Worm (Caenorhabditis elegans) whole organism, L1 larva: Measurements from ENCODE around the gene Y45F10C.2.
"Not testable (repeated sequence)": the region's sequence is repeated elsewhere in the genome, so short reads cannot be mapped to it uniquely, and the experiment has no call there.

Experiments used
- C34B4.2 ChIP-seq: sonication (generic microtip); optimal IDR thresholded peaks from 2 replicates; lab custom pipeline; 2017; ENCODE audit warnings: mild to moderate bottlenecking, missing genetic modification characterization, missing compliant biosample characterization
- F16B12.6 ChIP-seq: fragments of 150-350 bp; optimal IDR thresholded peaks from 2 replicates; lab custom pipeline; 2014; ENCODE audit warnings: missing biosample characterization, missing genetic modification characterization
- Y116A8C.19 ChIP-seq: sonication (generic microtip); optimal IDR thresholded peaks from 2 replicates; lab custom pipeline; 2016; ENCODE audit warnings: missing compliant biosample characterization, missing genetic modification characterization, borderline replicate concordance
- aha-1 ChIP-seq: fragments of 150-350 bp; optimal IDR thresholded peaks from 2 replicates; lab custom pipeline; 2014; ENCODE audit warnings: missing biosample characterization, missing genetic modification characterization
- alr-1 ChIP-seq: fragments of 200-800 bp; sonication (Bioruptor generic); optimal IDR thresholded peaks from 2 replicates; lab custom pipeline; 2018; ENCODE audit warnings: borderline replicate concordance, mild to moderate bottlenecking, missing genetic modification characterization, missing compliant biosample characterization
- ceh-63 ChIP-seq: fragments of 200-800 bp; sonication (Bioruptor generic); optimal IDR thresholded peaks from 2 replicates; lab custom pipeline; 2018; ENCODE audit warnings: mild to moderate bottlenecking, missing genetic modification characterization, missing compliant biosample characterization
- ceh-82 ChIP-seq, 3 experiments: fragments of 150-350 bp in 1 of 3; sonication (generic microtip) in 2 of 3; optimal IDR thresholded peaks; 2 replicates each; lab custom pipeline; 2014 to 2017; ENCODE audit warnings: missing biosample characterization in 3 of 3, missing genetic modification characterization in 3 of 3
- ceh-88 ChIP-seq: fragments of 200-800 bp; sonication (Bioruptor generic); IDR thresholded peaks from 2 replicates; pipeline ENCODE4 v1.3.6; 2022; ENCODE audit warnings: missing genetic modification characterization, missing compliant biosample characterization
- ceh-90 ChIP-seq: sonication (generic microtip); optimal IDR thresholded peaks from 2 replicates; lab custom pipeline; 2016; ENCODE audit warnings: missing genetic modification characterization, missing compliant biosample characterization
- dsc-1 ChIP-seq: sonication (generic microtip); optimal IDR thresholded peaks from 2 replicates; lab custom pipeline; 2016; ENCODE audit warnings: mild to moderate bottlenecking, missing genetic modification characterization, missing compliant biosample characterization
- efl-1 ChIP-seq, 4 experiments: fragments of 150-350 bp; optimal IDR thresholded peaks in 3 of 4; peaks in 1 of 4; 1 replicate in 1 of 4; 2 replicates in 3 of 4; lab custom pipeline; 2014; ENCODE audit warnings: missing biosample characterization in 2 of 4, missing genetic modification characterization in 2 of 4, missing genetic modification reagents in 2 of 4
- egl-27 ChIP-seq, 2 experiments: fragments of 150-350 bp in 1 of 2; sonication (generic microtip); optimal IDR thresholded peaks; 3 replicates each; lab custom pipeline; 2017 to 2018; ENCODE audit warnings: missing biosample characterization in 2 of 2, missing genetic modification characterization in 2 of 2, missing genetic modification reagents in 2 of 2
- elt-2 ChIP-seq: sonication (generic microtip); optimal IDR thresholded peaks from 2 replicates; lab custom pipeline; 2016; ENCODE audit warnings: missing genetic modification characterization, mild to moderate bottlenecking, inconsistent platforms, missing compliant biosample characterization, missing genetic modification reagents
- ets-5 ChIP-seq: fragments of 200-800 bp; sonication (Bioruptor generic); IDR thresholded peaks from 2 replicates; pipeline ENCODE4 v1.3.6; 2022; ENCODE audit warnings: missing genetic modification characterization, missing compliant biosample characterization
- fkh-8 ChIP-seq: sonication (generic microtip); optimal IDR thresholded peaks from 2 replicates; lab custom pipeline; 2016; ENCODE audit warnings: mild to moderate bottlenecking, missing genetic modification characterization, missing compliant biosample characterization
- fos-1 ChIP-seq: fragments of 150-350 bp; optimal IDR thresholded peaks from 2 replicates; lab custom pipeline; 2014; ENCODE audit warnings: missing biosample characterization, missing genetic modification characterization
- grh-1 ChIP-seq: fragments of 200-800 bp; sonication (Bioruptor generic); IDR thresholded peaks from 2 replicates; pipeline ENCODE4 v1.3.6; 2022; ENCODE audit warnings: missing genetic modification reagents, missing genetic modification characterization, missing compliant biosample characterization
- hlh-17 ChIP-seq: fragments of 200-800 bp; sonication (Bioruptor generic); optimal IDR thresholded peaks from 2 replicates; lab custom pipeline; 2018; ENCODE audit warnings: missing genetic modification characterization, mild to moderate bottlenecking, missing compliant biosample characterization, moderate library complexity, borderline replicate concordance
- hlh-4 ChIP-seq: sonication (generic microtip); optimal IDR thresholded peaks from 2 replicates; lab custom pipeline; 2016; ENCODE audit warnings: mild to moderate bottlenecking, missing genetic modification characterization, missing compliant biosample characterization
- irx-1 ChIP-seq: sonication (generic microtip); optimal IDR thresholded peaks from 2 replicates; lab custom pipeline; 2016; ENCODE audit warnings: missing genetic modification characterization, missing compliant biosample characterization
- lin-13 ChIP-seq: fragments of 150-350 bp; optimal IDR thresholded peaks from 2 replicates; lab custom pipeline; 2014; ENCODE audit warnings: missing biosample characterization, missing genetic modification reagents, missing genetic modification characterization
- lin-39 ChIP-seq: fragments of 150-350 bp; optimal IDR thresholded peaks from 2 replicates; lab custom pipeline; 2014; ENCODE audit warnings: missing biosample characterization, missing genetic modification reagents, missing genetic modification characterization
- mdl-1 ChIP-seq, 2 experiments: fragments of 150-350 bp; optimal IDR thresholded peaks; 2 replicates each; lab custom pipeline; 2014 to 2017; ENCODE audit warnings: missing biosample characterization in 2 of 2, missing genetic modification characterization in 2 of 2, inconsistent platforms in 1 of 2
- mep-1 ChIP-seq: fragments of 150-350 bp; optimal IDR thresholded peaks from 2 replicates; lab custom pipeline; 2014; ENCODE audit warnings: missing biosample characterization, missing genetic modification characterization
- nhr-11 ChIP-seq: fragments of 150-350 bp; optimal IDR thresholded peaks from 2 replicates; lab custom pipeline; 2014; ENCODE audit warnings: missing biosample characterization, missing genetic modification characterization
- nhr-12 ChIP-seq: sonication (generic microtip); optimal IDR thresholded peaks from 2 replicates; lab custom pipeline; 2017; ENCODE audit warnings: missing biosample characterization, missing genetic modification characterization
- nhr-20 ChIP-seq: sonication (generic microtip); optimal IDR thresholded peaks from 2 replicates; lab custom pipeline; 2016; ENCODE audit warnings: mild to moderate bottlenecking, missing genetic modification characterization, missing compliant biosample characterization
- nhr-28 ChIP-seq: fragments of 150-350 bp; optimal IDR thresholded peaks from 2 replicates; lab custom pipeline; 2014; ENCODE audit warnings: missing biosample characterization, missing genetic modification characterization
- nhr-47 ChIP-seq: sonication (generic microtip); optimal IDR thresholded peaks from 2 replicates; lab custom pipeline; 2016; ENCODE audit warnings: mild to moderate bottlenecking, missing genetic modification characterization, moderate library complexity, missing compliant biosample characterization
- nhr-76 ChIP-seq: sonication (generic microtip); optimal IDR thresholded peaks from 2 replicates; lab custom pipeline; 2017; ENCODE audit warnings: missing biosample characterization, missing genetic modification characterization
- nhr-77 ChIP-seq: fragments of 150-350 bp; optimal IDR thresholded peaks from 2 replicates; lab custom pipeline; 2014; ENCODE audit warnings: missing biosample characterization, missing genetic modification characterization
- nhr-85 ChIP-seq: sonication (generic microtip); peaks from one replicate; lab custom pipeline; 2016; ENCODE audit warnings: missing genetic modification characterization, inconsistent platforms, missing compliant biosample characterization
- nhr-90 ChIP-seq: sonication (generic microtip); optimal IDR thresholded peaks from 2 replicates; lab custom pipeline; 2016; ENCODE audit warnings: mild to moderate bottlenecking, missing genetic modification characterization, missing compliant biosample characterization; ENCODE audit not compliant: poor library complexity
- pag-3 ChIP-seq: sonication (generic microtip); optimal IDR thresholded peaks from 2 replicates; lab custom pipeline; 2017; ENCODE audit warnings: missing genetic modification characterization, mild to moderate bottlenecking, missing compliant biosample characterization, antibody characterized with exemption, borderline replicate concordance; ENCODE audit not compliant: insufficient read depth
- pax-3 ChIP-seq: fragments of 200-800 bp; sonication (Bioruptor generic); optimal IDR thresholded peaks from 2 replicates; lab custom pipeline; 2018; ENCODE audit warnings: mild to moderate bottlenecking, missing genetic modification characterization, moderate library complexity, missing compliant biosample characterization
- pqm-1 ChIP-seq: sonication (generic microtip); optimal IDR thresholded peaks from 3 replicates; lab custom pipeline; 2017; ENCODE audit warnings: missing biosample characterization, missing genetic modification characterization
- rnt-1 ChIP-seq: sonication (generic microtip); optimal IDR thresholded peaks from 2 replicates; lab custom pipeline; 2016; ENCODE audit warnings: mild to moderate bottlenecking, missing genetic modification characterization, moderate library complexity, missing compliant biosample characterization
- skn-1 ChIP-seq: fragments of 150-350 bp; optimal IDR thresholded peaks from 2 replicates; lab custom pipeline; 2014; ENCODE audit warnings: missing biosample characterization, missing genetic modification characterization
- snpc-4 ChIP-seq: fragments of 150-350 bp; optimal IDR thresholded peaks from 2 replicates; lab custom pipeline; 2014; ENCODE audit warnings: missing biosample characterization, missing genetic modification characterization
- swsn-7 ChIP-seq: sonication (generic microtip); optimal IDR thresholded peaks from 2 replicates; lab custom pipeline; 2016; ENCODE audit warnings: missing genetic modification characterization, missing compliant biosample characterization
- tbx-2 ChIP-seq: sonication (generic microtip); optimal IDR thresholded peaks from 2 replicates; lab custom pipeline; 2016; ENCODE audit warnings: missing genetic modification characterization, missing compliant biosample characterization
- unc-130 ChIP-seq: fragments of 150-350 bp; optimal IDR thresholded peaks from 2 replicates; lab custom pipeline; 2017; ENCODE audit warnings: missing biosample characterization, missing genetic modification characterization, inconsistent platforms
- unc-30 ChIP-seq: sonication (generic microtip); optimal IDR thresholded peaks from 2 replicates; lab custom pipeline; 2017; ENCODE audit warnings: missing biosample characterization, missing genetic modification characterization
- unc-86 ChIP-seq: sonication (generic microtip); optimal IDR thresholded peaks from 2 replicates; lab custom pipeline; 2016; ENCODE audit warnings: missing genetic modification characterization, missing compliant biosample characterization
- xbp-1 ChIP-seq: sonication (generic microtip); optimal IDR thresholded peaks from 2 replicates; lab custom pipeline; 2016; ENCODE audit warnings: missing genetic modification characterization, missing compliant biosample characterization
- zip-4 ChIP-seq: fragments of 200-800 bp; sonication (Bioruptor generic); optimal IDR thresholded peaks from 2 replicates; lab custom pipeline; 2018; ENCODE audit warnings: mild to moderate bottlenecking, missing genetic modification characterization, moderate library complexity, missing compliant biosample characterization
- ztf-11 ChIP-seq, 2 experiments: sonication (generic microtip); optimal IDR thresholded peaks; 2 replicates each; lab custom pipeline; 2016 to 2017; ENCODE audit warnings: missing genetic modification characterization in 2 of 2, missing biosample characterization in 1 of 2, missing compliant biosample characterization in 1 of 2

Y45F10C.2 gene

DNA sequence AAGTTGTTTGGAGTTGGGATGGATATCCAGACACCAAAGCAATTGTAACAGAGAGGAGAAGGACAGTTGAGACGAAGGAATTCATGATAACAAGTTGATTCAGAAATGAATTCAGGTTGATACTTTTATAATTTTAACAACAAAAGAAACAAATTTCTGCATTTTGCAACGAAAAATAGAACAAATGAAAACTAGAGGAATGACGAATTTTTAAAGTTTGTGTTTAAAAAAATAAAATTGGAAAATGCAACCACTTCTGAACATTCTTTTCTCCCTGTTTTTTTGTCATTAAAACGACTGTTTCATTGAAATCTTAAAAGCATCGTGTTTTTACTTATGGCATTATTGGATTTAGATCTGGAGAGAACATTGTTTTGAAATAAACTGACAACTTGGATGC is at the start of gene Y45F10C.2:
Y45F10C.2 (minus strand) TSS at position 101 of the 400 bp plus-strand sequence.
- not testable (repeated sequence) for TF ChIP-seq hlh-17 (GFP tag; lab: Kevin White, UChicago); nhr-76 (tag; lab: Kevin White, UChicago); lin-13 (GFP tag; lab: Kevin White, UChicago)

DNA sequence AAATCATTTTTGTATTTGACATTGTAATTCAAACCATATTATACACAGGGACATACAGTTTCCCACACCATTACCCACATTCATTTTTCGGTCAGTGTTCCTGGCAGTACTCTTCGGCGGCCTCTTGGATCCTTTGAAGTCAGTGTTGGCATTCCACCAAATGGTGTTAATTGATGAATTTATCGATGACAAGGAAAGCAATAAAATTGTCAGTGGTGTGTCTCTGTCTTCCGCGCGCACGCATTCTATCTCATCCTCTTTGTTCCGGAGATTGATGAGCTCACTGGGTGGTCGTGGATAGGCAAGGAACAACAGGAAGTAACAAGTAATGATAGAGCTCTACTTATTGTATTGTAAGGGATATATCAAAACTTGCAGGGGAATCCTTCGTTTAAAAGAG is 47.9 kb upstream of the Y45F10C.2 start:
- no peak for TF ChIP-seq ceh-63
- no peak for TF ChIP-seq alr-1
- no peak for TF ChIP-seq nhr-76 (tag; lab: Kevin White, UChicago)
- TF ChIP-seq fos-1 (tag; lab: Kevin White, UChicago): no peak
- TF ChIP-seq nhr-20: no peak
- no peak for TF ChIP-seq zip-4
- no peak for TF ChIP-seq nhr-77 (tag; lab: Kevin White, UChicago)

DNA sequence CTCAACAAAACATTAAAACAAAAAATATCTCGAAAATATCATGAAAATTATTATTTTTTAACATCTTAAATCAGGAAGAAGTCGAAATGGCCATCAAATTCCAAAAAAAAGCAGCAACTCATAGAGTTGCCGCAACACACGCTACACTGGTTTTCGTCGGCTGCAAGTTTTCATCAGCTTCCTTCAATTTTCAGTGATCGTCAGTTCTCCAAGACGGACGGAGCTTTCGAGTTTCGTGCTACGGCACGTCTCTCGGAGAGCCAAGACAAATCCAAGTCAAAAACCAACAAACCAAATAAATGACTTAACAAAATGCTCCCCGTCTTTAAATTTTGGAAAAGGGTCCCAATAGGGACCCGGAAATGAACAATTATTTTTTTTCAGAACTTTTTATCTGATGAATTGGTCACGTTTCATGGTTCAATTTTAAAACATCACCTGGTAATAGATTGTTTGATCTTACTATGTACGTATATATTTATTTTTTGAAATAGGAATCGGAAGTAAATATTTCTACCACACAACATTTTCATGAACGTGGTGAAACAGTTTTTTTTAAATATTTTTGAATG is 46.7 kb upstream of the Y45F10C.2 start:
- TF ChIP-seq ztf-11 (tag; optimal IDR thresholded peaks at IDR 0.05; lab: Kevin White, UChicago) (no peak), grh-1 (GFP tag; lab: Robert Waterston, UW) (no peak), skn-1 (no peak), unc-130 (tag; lab: Kevin White, UChicago) (no peak), Y116A8C.19 (tag; lab: Kevin White, UChicago) (no peak), snpc-4 (tag; lab: Kevin White, UChicago) (no peak), nhr-11 (no peak), egl-27 (tag; optimal IDR thresholded peaks at IDR 0.05; lab: Kevin White, UChicago) (no peak), nhr-76 (tag; lab: Kevin White, UChicago) (no peak), hlh-4 (tag; lab: Kevin White, UChicago) (no peak), tbx-2 (tag; lab: Kevin White, UChicago) (no peak), fkh-8 (tag; lab: Kevin White, UChicago) (no peak), F16B12.6 (no peak), ceh-90 (no peak), ets-5 (no peak), dsc-1 (tag; lab: Kevin White, UChicago) (no peak), efl-1 (optimal IDR thresholded peaks at IDR 0.05; lab: Kevin White, UChicago) (no peak), efl-1 (GFP tag; optimal IDR thresholded peaks at IDR 0.05 in 1 of 2; lab: Kevin White, UChicago) (no peak), ceh-63 (no peak), rnt-1 (tag; lab: Kevin White, UChicago) (no peak)
- TF ChIP-seq, all 84 proteins: peak for 0

DNA sequence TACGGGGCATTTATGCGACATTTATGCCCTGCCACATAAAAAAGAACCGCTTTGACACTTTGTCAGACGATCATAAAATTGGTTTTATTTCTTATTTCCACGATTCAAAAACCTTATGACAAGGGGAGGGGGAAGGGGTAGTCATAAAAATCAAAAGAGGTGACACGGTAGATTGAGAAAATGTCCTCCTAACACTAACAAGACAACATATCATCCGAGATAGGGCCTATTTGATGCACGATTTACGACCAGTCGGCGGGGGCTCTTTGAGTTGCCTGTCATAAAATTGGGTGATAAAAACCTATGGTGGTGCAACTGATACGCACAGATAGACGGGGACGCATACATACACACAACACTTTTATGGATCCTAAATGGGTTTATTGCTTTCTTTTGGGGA is 45.4 kb upstream of the Y45F10C.2 start:
- TF ChIP-seq irx-1 (tag; lab: Kevin White, UChicago) (no peak), nhr-20 (peak; percentile 4), mep-1 (tag; lab: Kevin White, UChicago) (no peak), C34B4.2 (no peak), ceh-82 (tag; optimal IDR thresholded peaks at IDR 0.05; lab: Kevin White, UChicago) (no peak), mdl-1 (tag; optimal IDR thresholded peaks at IDR 0.05; lab: Kevin White, UChicago) (no peak), xbp-1 (no peak), swsn-7 (tag; lab: Kevin White, UChicago) (no peak), nhr-12 (tag; lab: Kevin White, UChicago) (no peak), pqm-1 (peak; percentile 11), elt-2 (tag; lab: Kevin White, UChicago) (peak; percentile 93), pax-3 (tag; lab: Kevin White, UChicago) (peak; percentile 62), pag-3 (tag; lab: Kevin White, UChicago) (no peak), nhr-28 (tag; lab: Kevin White, UChicago) (no peak), aha-1 (tag; lab: Kevin White, UChicago) (no peak), nhr-90 (tag; lab: Kevin White, UChicago) (peak; percentile 42), hlh-4 (tag; lab: Kevin White, UChicago) (no peak), lin-39 (tag; lab: Kevin White, UChicago) (no peak), ceh-88 (no peak), unc-86 (tag; lab: Kevin White, UChicago) (no peak), egl-27 (tag; optimal IDR thresholded peaks at IDR 0.05; lab: Kevin White, UChicago) (no peak), unc-30 (tag; lab: Kevin White, UChicago) (no peak), nhr-11 (no peak), nhr-85 (tag; lab: Kevin White, UChicago) (peak; percentile 6), fkh-8 (tag; lab: Kevin White, UChicago) (no peak), nhr-47 (no peak)
